Worm (Caenorhabditis elegans) whole organism, mixed stage, embryonic: ENCODE results near the gene C15B12.3.

Experiments
- bed-3 ChIP-seq: fragments of 200-800 bp; sonication (Bioruptor generic); optimal IDR thresholded peaks from 3 replicates; lab custom pipeline; 2018; ENCODE audit warnings: mild to moderate bottlenecking, missing genetic modification characterization, moderate library complexity, missing compliant biosample characterization
- ceh-83 ChIP-seq: fragments of 200-800 bp; sonication (Bioruptor generic); optimal IDR thresholded peaks from 2 replicates; lab custom pipeline; 2018; ENCODE audit warnings: mild to moderate bottlenecking, missing genetic modification characterization, missing compliant biosample characterization
- ces-1 ChIP-seq: fragments of 150-350 bp; optimal IDR thresholded peaks from 2 replicates; lab custom pipeline; 2014; ENCODE audit warnings: missing biosample characterization, missing genetic modification reagents, missing genetic modification characterization
- elt-3 ChIP-seq: fragments of 150-350 bp; optimal IDR thresholded peaks from 2 replicates; lab custom pipeline; 2014; ENCODE audit warnings: missing biosample characterization, missing genetic modification characterization
- hlh-1 ChIP-seq: fragments of 150-350 bp; optimal IDR thresholded peaks from 2 replicates; lab custom pipeline; 2014; ENCODE audit warnings: missing biosample characterization, missing genetic modification reagents, missing genetic modification characterization
- lin-13 ChIP-seq: fragments of 150-350 bp; optimal IDR thresholded peaks from 2 replicates; lab custom pipeline; 2014; ENCODE audit warnings: missing biosample characterization, missing genetic modification characterization
- lsy-2 ChIP-seq: fragments of 150-350 bp; optimal IDR thresholded peaks from 2 replicates; lab custom pipeline; 2014; ENCODE audit warnings: missing biosample characterization, missing genetic modification characterization
- mep-1 ChIP-seq: fragments of 150-350 bp; optimal IDR thresholded peaks from 2 replicates; lab custom pipeline; 2017; ENCODE audit warnings: missing biosample characterization, missing genetic modification reagents, missing genetic modification characterization, inconsistent platforms
- mls-2 ChIP-seq: sonication (generic microtip); optimal IDR thresholded peaks from 2 replicates; lab custom pipeline; 2016; ENCODE audit warnings: mild to moderate bottlenecking, missing genetic modification characterization, moderate library complexity, missing compliant biosample characterization
- nhr-2 ChIP-seq: fragments of 150-350 bp; optimal IDR thresholded peaks from 2 replicates; lab custom pipeline; 2014; ENCODE audit warnings: missing biosample characterization, missing genetic modification characterization
- nhr-76 ChIP-seq: sonication (generic microtip); optimal IDR thresholded peaks from 2 replicates; lab custom pipeline; 2017; ENCODE audit warnings: missing biosample characterization, missing genetic modification characterization
- snpc-4 ChIP-seq: fragments of 150-350 bp; optimal IDR thresholded peaks from 2 replicates; lab custom pipeline; 2014; ENCODE audit warnings: missing biosample characterization, missing genetic modification characterization
- unc-39 ChIP-seq: fragments of 150-350 bp; optimal IDR thresholded peaks from 2 replicates; lab custom pipeline; 2014; ENCODE audit warnings: missing biosample characterization, missing genetic modification characterization

DNA sequence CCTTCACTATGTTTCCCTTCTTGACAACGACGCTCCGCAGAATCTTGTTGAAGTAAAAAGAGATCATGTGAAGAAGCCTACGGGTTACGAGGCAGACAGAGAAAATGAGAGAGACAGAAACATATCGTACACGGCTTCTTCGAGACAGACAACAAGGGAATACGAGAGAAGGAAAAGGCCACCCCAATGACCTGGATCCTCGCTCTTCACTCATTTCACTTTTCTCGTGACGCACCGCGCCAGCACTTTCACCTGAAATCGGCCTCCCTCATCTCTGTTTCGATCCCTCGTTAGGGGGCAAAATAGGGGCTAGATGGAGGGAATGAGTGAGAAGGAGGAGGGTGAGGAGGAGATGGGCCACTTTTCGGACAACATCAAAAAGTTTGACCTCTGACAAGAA is 47.9 kb upstream of the C15B12.3 start:
- TF ChIP-seq nhr-2 (tag; lab: Kevin White, UChicago) (no peak), bed-3 (GFP tag; lab: Kevin White, UChicago) (no peak), nhr-76 (tag; lab: Kevin White, UChicago) (no peak), hlh-1 (tag; lab: Kevin White, UChicago) (no peak), ces-1 (GFP tag; lab: Kevin White, UChicago) (no peak), elt-3 (tag; lab: Kevin White, UChicago) (no peak), mls-2 (tag; lab: Kevin White, UChicago) (no peak), ceh-83 (GFP tag; lab: Kevin White, UChicago) (no peak), unc-39 (tag; lab: Kevin White, UChicago) (no peak), snpc-4 (tag; lab: Kevin White, UChicago) (no peak), lsy-2 (no peak), lin-13 (tag; lab: Kevin White, UChicago) (no peak), mep-1 (tag; lab: Kevin White, UChicago) (no peak)
